Worm (Caenorhabditis elegans) whole organism, L4 larva: ENCODE results near the gene M28.4.

Source experiments
- F10B5.3 ChIP-seq: sonication (generic microtip); optimal IDR thresholded peaks from 2 replicates; lab custom pipeline; 2016; ENCODE audit warnings: mild to moderate bottlenecking, missing genetic modification characterization, missing compliant biosample characterization
- F37D6.2 ChIP-seq: sonication (generic microtip); optimal IDR thresholded peaks from 2 replicates; lab custom pipeline; 2016; ENCODE audit warnings: mild to moderate bottlenecking, missing genetic modification characterization, missing compliant biosample characterization
- T26A8.4 ChIP-seq: fragments of 200-800 bp; sonication (Bioruptor generic); IDR thresholded peaks from 2 replicates; pipeline ENCODE4 v1.3.6; 2022; ENCODE audit warnings: missing genetic modification characterization, missing compliant biosample characterization
- Y105C5A.15 ChIP-seq: fragments of 200-800 bp; sonication (Bioruptor generic); IDR thresholded peaks from 2 replicates; pipeline ENCODE4 v1.3.6; 2022; ENCODE audit warnings: missing genetic modification characterization, missing compliant biosample characterization
- Y5F2A.4 ChIP-seq: fragments of 200-800 bp; sonication (Bioruptor generic); optimal IDR thresholded peaks from 2 replicates; lab custom pipeline; 2018; ENCODE audit warnings: mild to moderate bottlenecking, missing genetic modification characterization, missing compliant biosample characterization
- aly-2 ChIP-seq: sonication (generic microtip); optimal IDR thresholded peaks from 2 replicates; lab custom pipeline; 2018; ENCODE audit warnings: missing biosample characterization, missing genetic modification characterization
- ceh-32 ChIP-seq: sonication (generic microtip); optimal IDR thresholded peaks from 2 replicates; lab custom pipeline; 2016; ENCODE audit warnings: mild to moderate bottlenecking, missing genetic modification characterization, missing compliant biosample characterization; ENCODE audit not compliant: poor library complexity
- ceh-44 ChIP-seq: fragments of 200-800 bp; sonication (Bioruptor generic); IDR thresholded peaks from 2 replicates; pipeline ENCODE4 v1.3.6; 2022; ENCODE audit warnings: missing genetic modification reagents, missing genetic modification characterization, missing compliant biosample characterization
- ceh-62 ChIP-seq: sonication (generic microtip); optimal IDR thresholded peaks from 2 replicates; lab custom pipeline; 2017; ENCODE audit warnings: missing biosample characterization, missing genetic modification characterization
- ceh-82 ChIP-seq: sonication (generic microtip); optimal IDR thresholded peaks from 2 replicates; lab custom pipeline; 2017; ENCODE audit warnings: missing biosample characterization, missing genetic modification characterization
- ces-1 ChIP-seq: fragments of 150-350 bp; sonication (generic microtip); optimal IDR thresholded peaks from 4 replicates; lab custom pipeline; 2014; ENCODE audit warnings: missing biosample characterization, missing genetic modification reagents, missing genetic modification characterization
- cey-2 ChIP-seq: sonication (generic microtip); optimal IDR thresholded peaks from 3 replicates; lab custom pipeline; 2017; ENCODE audit warnings: missing genetic modification characterization, mild to moderate bottlenecking, missing compliant biosample characterization, antibody characterized with exemption, borderline replicate concordance; ENCODE audit not compliant: insufficient read depth
- daf-12 ChIP-seq: fragments of 150-350 bp; optimal IDR thresholded peaks from 2 replicates; lab custom pipeline; 2014; ENCODE audit warnings: missing biosample characterization, missing genetic modification reagents, missing genetic modification characterization
- daf-16 ChIP-seq, 3 experiments: sonication (generic microtip); optimal IDR thresholded peaks; 2 replicates each; lab custom pipeline; 2016 to 2017; ENCODE audit warnings: missing genetic modification characterization in 3 of 3, missing genetic modification reagents in 3 of 3, mild to moderate bottlenecking in 2 of 3, missing compliant biosample characterization in 2 of 3, missing biosample characterization in 1 of 3, moderate library complexity in 1 of 3
- dpl-1 ChIP-seq: fragments of 150-350 bp; optimal IDR thresholded peaks from 2 replicates; lab custom pipeline; 2014; ENCODE audit warnings: missing biosample characterization, missing genetic modification reagents, missing genetic modification characterization
- hlh-11 ChIP-seq: fragments of 200-800 bp; sonication (Bioruptor generic); optimal IDR thresholded peaks from 2 replicates; lab custom pipeline; 2018; ENCODE audit warnings: mild to moderate bottlenecking, missing genetic modification characterization, missing compliant biosample characterization
- lin-1 ChIP-seq: fragments of 200-800 bp; sonication (Bioruptor generic); IDR thresholded peaks from 2 replicates; pipeline ENCODE4 v1.3.6; 2022; ENCODE audit warnings: missing genetic modification reagents, missing genetic modification characterization, missing compliant biosample characterization
- lin-15B ChIP-seq: fragments of 150-350 bp; sonication (generic microtip); optimal IDR thresholded peaks from 3 replicates; lab custom pipeline; 2014; ENCODE audit warnings: missing biosample characterization, missing genetic modification characterization
- lin-38 ChIP-seq: fragments of 200-800 bp; sonication (Bioruptor generic); IDR thresholded peaks from 2 replicates; pipeline ENCODE4 v1.3.6; 2022; ENCODE audit warnings: missing genetic modification reagents, missing genetic modification characterization, missing compliant biosample characterization
- lsy-2 ChIP-seq, 2 experiments: fragments of 150-350 bp in 1 of 2; sonication (generic microtip) in 1 of 2; optimal IDR thresholded peaks; 2 replicates each; lab custom pipeline; 2014 to 2017; ENCODE audit warnings: missing biosample characterization in 2 of 2, missing genetic modification characterization in 2 of 2
- madf-5 ChIP-seq, 2 experiments: fragments of 200-800 bp; sonication (Bioruptor generic); IDR thresholded peaks; 2 replicates each; pipeline ENCODE4 v1.3.6; 2022; ENCODE audit warnings: missing compliant biosample characterization in 2 of 2, missing genetic modification characterization in 2 of 2
- mdl-1 ChIP-seq, 2 experiments: fragments of 150-350 bp in 1 of 2; sonication (generic microtip) in 1 of 2; optimal IDR thresholded peaks; 2 replicates each; lab custom pipeline; 2014 to 2017; ENCODE audit warnings: missing biosample characterization in 2 of 2, missing genetic modification characterization in 2 of 2
- mep-1 ChIP-seq: fragments of 150-350 bp; sonication (generic microtip); optimal IDR thresholded peaks from 3 replicates; lab custom pipeline; 2014; ENCODE audit warnings: missing biosample characterization, missing genetic modification characterization
- nhr-10 ChIP-seq: fragments of 150-350 bp; optimal IDR thresholded peaks from 2 replicates; lab custom pipeline; 2014; ENCODE audit warnings: missing biosample characterization, missing genetic modification characterization
- nhr-102 ChIP-seq: sonication (generic microtip); optimal IDR thresholded peaks from 2 replicates; lab custom pipeline; 2016; ENCODE audit warnings: mild to moderate bottlenecking, missing genetic modification characterization, moderate library complexity, missing compliant biosample characterization
- nhr-11 ChIP-seq: fragments of 150-350 bp; optimal IDR thresholded peaks from 2 replicates; lab custom pipeline; 2014; ENCODE audit warnings: missing biosample characterization, missing genetic modification characterization
- nhr-28 ChIP-seq: fragments of 150-350 bp; optimal IDR thresholded peaks from 2 replicates; lab custom pipeline; 2014; ENCODE audit warnings: missing biosample characterization, missing genetic modification characterization
- nhr-76 ChIP-seq: fragments of 150-350 bp; optimal IDR thresholded peaks from 2 replicates; lab custom pipeline; 2014; ENCODE audit warnings: missing biosample characterization, missing genetic modification characterization
- pqm-1 ChIP-seq: sonication (generic microtip); optimal IDR thresholded peaks from 2 replicates; lab custom pipeline; 2017; ENCODE audit warnings: missing biosample characterization, missing genetic modification characterization
- set-16 ChIP-seq: fragments of 200-800 bp; sonication (Bioruptor generic); IDR thresholded peaks from 2 replicates; pipeline ENCODE4 v1.3.6; 2022; ENCODE audit warnings: missing genetic modification reagents, missing genetic modification characterization, missing compliant biosample characterization
- snpc-1.2 ChIP-seq: fragments of 200-800 bp; sonication (Bioruptor generic); IDR thresholded peaks from 2 replicates; pipeline ENCODE4 v1.3.6; 2022; ENCODE audit warnings: missing genetic modification reagents, missing genetic modification characterization, missing compliant biosample characterization
- unc-62 ChIP-seq, 3 experiments: fragments of 150-350 bp in 1 of 3; sonication (generic microtip); optimal IDR thresholded peaks in 2 of 3; peaks in 1 of 3; 1 replicate in 1 of 3; 2 replicates in 2 of 3; lab custom pipeline; 2014 to 2017; ENCODE audit warnings: missing biosample characterization in 3 of 3, missing genetic modification characterization in 3 of 3, missing genetic modification reagents in 3 of 3, missing genotype in 1 of 3

Gene M28.4

DNA sequence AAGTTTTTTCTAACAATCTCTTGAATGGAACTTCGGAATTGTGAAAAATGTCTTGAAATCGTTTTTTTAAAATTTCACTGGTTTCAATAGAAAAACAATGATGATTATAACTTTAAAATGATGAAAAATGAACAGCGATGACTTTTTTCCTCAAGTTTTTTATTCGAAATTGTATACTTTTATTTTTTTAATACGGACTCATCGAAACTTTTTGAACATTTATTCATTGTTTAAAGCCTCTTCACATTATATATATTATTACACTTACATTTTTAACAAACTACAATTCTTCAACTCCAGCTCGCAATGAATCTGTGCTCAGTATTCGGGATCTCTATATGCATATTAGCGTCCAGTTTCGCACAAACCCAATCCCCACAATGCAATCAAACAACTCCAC, 15.5 kb upstream of the M28.4 start, which contains the start of gene M28.8:
TSS of gene M28.8 (plus strand) at position 301 of the 400 bp plus-strand sequence.
- TF ChIP-seq lin-1 (GFP tag; lab: Robert Waterston, UW) (no peak), T26A8.4 (GFP tag; lab: Robert Waterston, UW) (no peak), nhr-76 (tag; lab: Kevin White, UChicago) (no peak), daf-12 (tag; lab: Kevin White, UChicago) (no peak), lin-38 (GFP tag; lab: Robert Waterston, UW) (no peak), F10B5.3 (no peak), Y105C5A.15 (GFP tag; lab: Robert Waterston, UW) (no peak), nhr-11 (tag; lab: Kevin White, UChicago) (no peak), lsy-2 (tag; optimal IDR thresholded peaks at IDR 0.05; lab: Kevin White, UChicago) (no peak), cey-2 (tag; lab: Kevin White, UChicago) (no peak), madf-5 (GFP tag; IDR thresholded peaks at IDR 0.05; lab: Robert Waterston, UW) (no peak)

ce11 chrII:10630944-10631343, 12.6 kb upstream of the M28.4 start:
- TF ChIP-seq pqm-1 (tag; lab: Kevin White, UChicago): peak; percentile 63
- no peak for TF ChIP-seq mdl-1 (tag; optimal IDR thresholded peaks at IDR 0.05; lab: Kevin White, UChicago)
- TF ChIP-seq, all 104 proteins: peak for 1

DNA sequence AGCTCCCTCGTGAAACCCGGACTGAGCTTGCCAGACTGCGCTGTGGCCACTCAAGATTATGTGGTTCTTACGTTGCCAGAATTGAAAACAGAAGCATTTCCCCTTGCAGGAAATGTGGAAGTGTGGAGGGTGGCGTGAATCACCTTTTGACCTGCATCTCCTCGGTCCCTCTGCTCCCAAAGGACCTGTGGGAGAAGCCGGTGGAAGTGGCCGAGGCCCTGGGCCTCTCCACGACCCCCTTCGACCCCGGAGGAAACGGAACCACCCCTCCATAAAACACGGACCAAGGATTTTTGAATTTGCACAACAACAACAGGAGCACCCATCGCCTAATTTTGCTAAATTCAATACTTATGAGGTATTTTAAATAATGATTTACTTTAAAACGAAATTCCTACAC, 5.8 kb upstream of the M28.4 start:
- TF ChIP-seq set-16 (GFP tag; lab: Robert Waterston, UW): peak; percentile 80; the same call in 1 of the 2 replicates

- TF ChIP-seq ceh-62 (tag; lab: Kevin White, UChicago) (no peak), unc-62 (GFP tag; optimal IDR thresholded peaks at IDR 0.05 in 1 of 2; lab: Kevin White, UChicago) (peak in 1 of 2 experiments; percentile 40), unc-62 (tag; optimal IDR thresholded peaks at IDR 0.05; lab: Kevin White, UChicago) (no peak)
These were observed 4.4 kb upstream of the M28.4 start, which contains the start of gene M28.9 for ce11 chrII:10639110-10639509. Gene M28.9, plus strand, starts transcription at chrII:10639410.

DNA sequence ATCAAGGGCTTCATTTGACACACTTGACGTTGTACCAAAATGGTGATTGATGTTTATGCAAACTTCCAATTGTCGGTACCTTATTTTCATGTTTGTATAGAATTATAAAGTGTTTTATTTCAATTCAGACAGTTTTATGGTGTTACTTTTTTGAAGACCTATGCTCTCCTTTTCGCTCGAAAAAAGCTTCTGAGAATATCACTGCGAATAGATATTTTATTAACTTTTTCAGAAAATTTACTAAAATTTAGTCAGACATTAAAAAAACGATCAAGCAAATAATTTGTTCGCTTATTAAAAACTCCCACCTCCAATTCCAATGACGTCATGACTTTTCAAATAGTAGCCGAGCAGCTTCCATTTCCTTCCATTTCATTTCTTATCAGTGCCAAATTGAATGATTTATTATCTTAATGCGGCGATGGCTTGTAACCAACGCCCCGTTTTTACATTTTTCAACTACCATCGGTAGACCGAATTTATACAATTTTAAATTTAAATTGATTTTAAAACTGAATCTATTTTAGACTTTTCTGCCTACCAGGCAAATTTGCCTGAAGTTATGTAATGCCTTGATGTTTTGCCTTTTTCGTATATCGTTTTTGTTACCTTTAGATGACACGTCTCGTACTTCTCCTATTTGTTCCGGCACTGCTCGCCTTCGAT, 3.5 kb downstream of the M28.4 start, which contains the start of gene M28.10:
TSS of gene M28.10 (plus strand) at position 616 of the 666 bp plus-strand sequence.
- TF ChIP-seq madf-5 (GFP tag; IDR thresholded peaks at IDR 0.05; lab: Robert Waterston, UW) (no peak), unc-62 (GFP tag; optimal IDR thresholded peaks at IDR 0.05 in 1 of 2; lab: Kevin White, UChicago) (peak in 1 of 2 experiments; percentile 97), unc-62 (tag; optimal IDR thresholded peaks at IDR 0.05; lab: Kevin White, UChicago) (no peak), Y5F2A.4 (no peak), snpc-1.2 (GFP tag; lab: Robert Waterston, UW) (no peak), ces-1 (GFP tag; lab: Kevin White, UChicago) (no peak), nhr-10 (tag; lab: Kevin White, UChicago) (no peak), nhr-28 (no peak), dpl-1 (no peak), hlh-11 (tag; lab: Kevin White, UChicago) (peak; percentile 10), ceh-44 (GFP tag; lab: Robert Waterston, UW) (no peak), lsy-2 (tag; optimal IDR thresholded peaks at IDR 0.05; lab: Kevin White, UChicago) (no peak), mep-1 (tag; lab: Kevin White, UChicago) (no peak), daf-12 (tag; lab: Kevin White, UChicago) (no peak), F37D6.2 (tag; lab: Kevin White, UChicago) (no peak), ceh-82 (no peak), lin-15B (no peak), nhr-102 (tag; lab: Kevin White, UChicago) (no peak), ceh-62 (tag; lab: Kevin White, UChicago) (no peak), aly-2 (no peak), pqm-1 (tag; lab: Kevin White, UChicago) (peak; percentile 15), nhr-76 (tag; lab: Kevin White, UChicago) (no peak), ceh-32 (tag; lab: Kevin White, UChicago) (no peak), daf-16 (GFP tag; optimal IDR thresholded peaks at IDR 0.05; lab: Kevin White, UChicago) (no peak), daf-16 (tag; optimal IDR thresholded peaks at IDR 0.05; lab: Kevin White, UChicago) (no peak)
- TF ChIP-seq, all 104 proteins: peak for 3
